Worm (Caenorhabditis elegans) whole organism, L4 larva: Measurements from ENCODE around the gene F53B7.7.

Experiments used
- F10B5.3 ChIP-seq: sonication (generic microtip); optimal IDR thresholded peaks from 2 replicates; lab custom pipeline; 2016; ENCODE audit warnings: mild to moderate bottlenecking, missing genetic modification characterization, missing compliant biosample characterization
- F26F4.8 ChIP-seq: fragments of 200-800 bp; sonication (Bioruptor generic); conservative IDR thresholded peaks from 2 replicates; pipeline ENCODE4 v1.3.6; 2022; ENCODE audit warnings: missing genetic modification characterization, missing compliant biosample characterization
- F44E2.7 ChIP-seq: fragments of 200-800 bp; sonication (Bioruptor generic); IDR thresholded peaks from 2 replicates; pipeline ENCODE4 v2.1.2; 2022; ENCODE audit warnings: missing genetic modification characterization, missing compliant biosample characterization
- F49E8.2 ChIP-seq: sonication (generic microtip); optimal IDR thresholded peaks from 2 replicates; lab custom pipeline; 2016; ENCODE audit warnings: missing compliant biosample characterization, mild to moderate bottlenecking, missing genetic modification characterization, borderline replicate concordance
- Y105C5A.15 ChIP-seq: fragments of 200-800 bp; sonication (Bioruptor generic); IDR thresholded peaks from 2 replicates; pipeline ENCODE4 v1.3.6; 2022; ENCODE audit warnings: missing genetic modification characterization, missing compliant biosample characterization
- Y5F2A.4 ChIP-seq: fragments of 200-800 bp; sonication (Bioruptor generic); optimal IDR thresholded peaks from 2 replicates; lab custom pipeline; 2018; ENCODE audit warnings: mild to moderate bottlenecking, missing genetic modification characterization, missing compliant biosample characterization
- aha-1 ChIP-seq: fragments of 150-350 bp; peaks from one replicate; lab custom pipeline; 2014; ENCODE audit warnings: missing biosample characterization, missing genetic modification characterization
- attf-4 ChIP-seq: sonication (generic microtip); optimal IDR thresholded peaks from 3 replicates; lab custom pipeline; 2017; ENCODE audit warnings: missing biosample characterization, missing genetic modification characterization
- ceh-20 ChIP-seq: fragments of 200-800 bp; sonication (Bioruptor generic); IDR thresholded peaks from 2 replicates; pipeline ENCODE4 v1.3.6; 2022; ENCODE audit warnings: missing genetic modification reagents, missing genetic modification characterization, missing compliant biosample characterization
- ceh-32 ChIP-seq: sonication (generic microtip); optimal IDR thresholded peaks from 2 replicates; lab custom pipeline; 2016; ENCODE audit warnings: mild to moderate bottlenecking, missing genetic modification characterization, missing compliant biosample characterization; ENCODE audit not compliant: poor library complexity
- cey-2 ChIP-seq: sonication (generic microtip); optimal IDR thresholded peaks from 3 replicates; lab custom pipeline; 2017; ENCODE audit warnings: missing genetic modification characterization, mild to moderate bottlenecking, missing compliant biosample characterization, antibody characterized with exemption, borderline replicate concordance; ENCODE audit not compliant: insufficient read depth
- ctbp-1 ChIP-seq: fragments of 200-800 bp; sonication (Bioruptor generic); IDR thresholded peaks from 2 replicates; pipeline ENCODE4 v1.3.6; 2022; ENCODE audit warnings: missing genetic modification reagents, missing genetic modification characterization, missing compliant biosample characterization
- daf-19 ChIP-seq: fragments of 200-800 bp; sonication (Bioruptor generic); conservative IDR thresholded peaks from 2 replicates; pipeline ENCODE4 v1.3.6; 2022; ENCODE audit warnings: missing genetic modification characterization, missing compliant biosample characterization
- dmd-6 ChIP-seq: fragments of 200-800 bp; sonication (Bioruptor generic); IDR thresholded peaks from 2 replicates; pipeline ENCODE4 v1.3.6; 2022; ENCODE audit warnings: missing genetic modification reagents, missing genetic modification characterization, missing compliant biosample characterization
- dpl-1 ChIP-seq: fragments of 150-350 bp; optimal IDR thresholded peaks from 2 replicates; lab custom pipeline; 2014; ENCODE audit warnings: missing biosample characterization, missing genetic modification reagents, missing genetic modification characterization
- egl-27 ChIP-seq: sonication (generic microtip); optimal IDR thresholded peaks from 3 replicates; lab custom pipeline; 2017; ENCODE audit warnings: missing biosample characterization, missing genetic modification reagents, missing genetic modification characterization
- egl-43 ChIP-seq: fragments of 200-800 bp; sonication (Bioruptor generic); IDR thresholded peaks from 2 replicates; pipeline ENCODE4 v1.3.6; 2022; ENCODE audit warnings: missing genetic modification reagents, missing genetic modification characterization, missing compliant biosample characterization
- fkh-10 ChIP-seq: fragments of 150-350 bp; optimal IDR thresholded peaks from 2 replicates; lab custom pipeline; 2014; ENCODE audit warnings: missing biosample characterization, missing genetic modification reagents, missing genetic modification characterization
- gei-8 ChIP-seq: fragments of 200-800 bp; sonication (Bioruptor generic); optimal IDR thresholded peaks from 2 replicates; lab custom pipeline; 2018; ENCODE audit warnings: mild to moderate bottlenecking, missing genetic modification characterization, missing compliant biosample characterization
- hlh-11 ChIP-seq: fragments of 200-800 bp; sonication (Bioruptor generic); optimal IDR thresholded peaks from 2 replicates; lab custom pipeline; 2018; ENCODE audit warnings: mild to moderate bottlenecking, missing genetic modification characterization, missing compliant biosample characterization
- hlh-30 ChIP-seq: sonication (generic microtip); optimal IDR thresholded peaks from 2 replicates; lab custom pipeline; 2017; ENCODE audit warnings: antibody characterized with exemption, mild to moderate bottlenecking, missing genetic modification characterization, missing compliant biosample characterization; ENCODE audit not compliant: insufficient read depth
- lin-29 ChIP-seq: fragments of 200-800 bp; sonication (Bioruptor generic); IDR thresholded peaks from 2 replicates; pipeline ENCODE4 v1.3.6; 2022; ENCODE audit warnings: missing genetic modification reagents, missing genetic modification characterization, missing compliant biosample characterization
- lin-38 ChIP-seq: fragments of 200-800 bp; sonication (Bioruptor generic); IDR thresholded peaks from 2 replicates; pipeline ENCODE4 v1.3.6; 2022; ENCODE audit warnings: missing genetic modification reagents, missing genetic modification characterization, missing compliant biosample characterization
- lin-39 ChIP-seq: fragments of 150-350 bp; optimal IDR thresholded peaks from 2 replicates; lab custom pipeline; 2014; ENCODE audit warnings: missing biosample characterization, missing genetic modification reagents, missing genetic modification characterization
- lir-3 ChIP-seq: sonication (generic microtip); optimal IDR thresholded peaks from 2 replicates; lab custom pipeline; 2016; ENCODE audit warnings: mild to moderate bottlenecking, missing genetic modification characterization, missing compliant biosample characterization
- lsy-2 ChIP-seq, 2 experiments: fragments of 150-350 bp in 1 of 2; sonication (generic microtip) in 1 of 2; optimal IDR thresholded peaks; 2 replicates each; lab custom pipeline; 2014 to 2017; ENCODE audit warnings: missing biosample characterization in 2 of 2, missing genetic modification characterization in 2 of 2
- mxl-3 ChIP-seq: fragments of 200-800 bp; sonication (Bioruptor generic); optimal IDR thresholded peaks from 2 replicates; lab custom pipeline; 2018; ENCODE audit warnings: mild to moderate bottlenecking, missing genetic modification characterization, missing compliant biosample characterization
- nhr-10 ChIP-seq: fragments of 150-350 bp; optimal IDR thresholded peaks from 2 replicates; lab custom pipeline; 2014; ENCODE audit warnings: missing biosample characterization, missing genetic modification characterization
- nhr-237 ChIP-seq: sonication (generic microtip); optimal IDR thresholded peaks from 2 replicates; lab custom pipeline; 2017; ENCODE audit warnings: missing biosample characterization, missing genetic modification characterization
- nhr-48 ChIP-seq: sonication (generic microtip); optimal IDR thresholded peaks from 2 replicates; lab custom pipeline; 2016; ENCODE audit warnings: mild to moderate bottlenecking, missing genetic modification characterization, missing compliant biosample characterization
- nhr-6 ChIP-seq: fragments of 150-350 bp; optimal IDR thresholded peaks from 2 replicates; lab custom pipeline; 2014; ENCODE audit warnings: missing biosample characterization, missing genetic modification characterization
- nhr-77 ChIP-seq: fragments of 150-350 bp; optimal IDR thresholded peaks from 2 replicates; lab custom pipeline; 2014; ENCODE audit warnings: missing biosample characterization, missing genetic modification characterization
- set-16 ChIP-seq: fragments of 200-800 bp; sonication (Bioruptor generic); IDR thresholded peaks from 2 replicates; pipeline ENCODE4 v1.3.6; 2022; ENCODE audit warnings: missing genetic modification reagents, missing genetic modification characterization, missing compliant biosample characterization
- skn-1 ChIP-seq: fragments of 150-350 bp; optimal IDR thresholded peaks from 2 replicates; lab custom pipeline; 2014; ENCODE audit warnings: missing biosample characterization, missing genetic modification characterization
- snpc-1.2 ChIP-seq: fragments of 200-800 bp; sonication (Bioruptor generic); IDR thresholded peaks from 2 replicates; pipeline ENCODE4 v1.3.6; 2022; ENCODE audit warnings: missing genetic modification reagents, missing genetic modification characterization, missing compliant biosample characterization
- snpc-4 ChIP-seq: fragments of 150-350 bp; optimal IDR thresholded peaks from 2 replicates; lab custom pipeline; 2014; ENCODE audit warnings: missing biosample characterization, missing genetic modification characterization
- spr-1 ChIP-seq: sonication (generic microtip); optimal IDR thresholded peaks from 2 replicates; lab custom pipeline; 2016; ENCODE audit warnings: mild to moderate bottlenecking, missing genetic modification characterization, missing compliant biosample characterization
- unc-130 ChIP-seq: sonication (generic microtip); optimal IDR thresholded peaks from 2 replicates; lab custom pipeline; 2016; ENCODE audit warnings: missing genetic modification reagents, missing genetic modification characterization, missing compliant biosample characterization
- zag-1 ChIP-seq: fragments of 150-350 bp; optimal IDR thresholded peaks from 2 replicates; lab custom pipeline; 2014; ENCODE audit warnings: missing biosample characterization, missing genetic modification characterization
- zfp-3 ChIP-seq: fragments of 200-800 bp; sonication (Bioruptor generic); conservative IDR thresholded peaks from 2 replicates; pipeline ENCODE4 v1.3.6; 2022; ENCODE audit warnings: missing genetic modification reagents, missing genetic modification characterization, missing compliant biosample characterization
- zip-11 ChIP-seq: fragments of 200-800 bp; sonication (Bioruptor generic); IDR thresholded peaks from 2 replicates; pipeline ENCODE4 v1.3.6; 2022; ENCODE audit warnings: missing genetic modification characterization, missing compliant biosample characterization

F53B7.7 gene

ce11 chrV:11039379-11039954 is 40.6 kb downstream of the F53B7.7 start, which contains the start of gene pak-2 (continued):
- TF ChIP-seq lin-29 (GFP tag; lab: Robert Waterston, UW) (no peak), daf-19 (GFP tag; lab: Robert Waterston, UW) (0 out of 2 replicates have a peak, but pooled peaks have one; percentile 44), set-16 (GFP tag; lab: Robert Waterston, UW) (no peak), snpc-1.2 (GFP tag; lab: Robert Waterston, UW) (no peak), Y105C5A.15 (GFP tag; lab: Robert Waterston, UW) (no peak), lin-38 (GFP tag; lab: Robert Waterston, UW) (peak; percentile 95), spr-1 (tag; lab: Kevin White, UChicago) (no peak), unc-130 (peak; percentile 91), lsy-2 (tag; optimal IDR thresholded peaks at IDR 0.05; lab: Kevin White, UChicago) (peak; percentile 38 to 83), nhr-6 (tag; lab: Kevin White, UChicago) (peak; percentile 10), egl-43 (GFP tag; lab: Robert Waterston, UW) (no peak), nhr-10 (tag; lab: Kevin White, UChicago) (no peak), lir-3 (tag; lab: Kevin White, UChicago) (no peak), dpl-1 (GFP tag; lab: Kevin White, UChicago) (peak; percentile 65), ceh-20 (GFP tag; lab: Robert Waterston, UW) (no peak), nhr-48 (no peak), snpc-4 (tag; lab: Kevin White, UChicago) (no peak), gei-8 (no peak), Y5F2A.4 (GFP tag; lab: Kevin White, UChicago) (no peak), hlh-30 (tag; lab: Kevin White, UChicago) (peak; percentile 57), nhr-237 (tag; lab: Kevin White, UChicago) (no peak), zip-11 (no peak), mxl-3 (GFP tag; lab: Kevin White, UChicago) (peak; percentile 81), zag-1 (no peak), F44E2.7 (no peak), aha-1 (tag; lab: Kevin White, UChicago) (no peak), F26F4.8 (no peak), cey-2 (tag; lab: Kevin White, UChicago) (no peak), ceh-32 (tag; lab: Kevin White, UChicago) (no peak), nhr-77 (tag; lab: Kevin White, UChicago) (peak; percentile 83), lin-39 (no peak), zfp-3 (GFP tag; lab: Robert Waterston, UW) (no peak), ctbp-1 (GFP tag; lab: Robert Waterston, UW) (no peak), F49E8.2 (no peak), dmd-6 (GFP tag; lab: Robert Waterston, UW) (peak; percentile 35; the same call in 1 of the 2 replicates), attf-4 (tag; lab: Kevin White, UChicago) (no peak), egl-27 (tag; lab: Kevin White, UChicago) (no peak), skn-1 (tag; lab: Kevin White, UChicago) (no peak), F10B5.3 (tag; lab: Kevin White, UChicago) (no peak)

ce11 chrV:11040020-11040419 is 41.1 kb downstream of the F53B7.7 start, which contains the start of gene C45B11.9:
C45B11.9 (plus strand) TSS chrV:11040320.
- TF ChIP-seq fkh-10 (GFP tag; lab: Kevin White, UChicago) (no peak), nhr-10 (tag; lab: Kevin White, UChicago) (no peak), hlh-11 (tag; lab: Kevin White, UChicago) (no peak), ceh-32 (tag; lab: Kevin White, UChicago) (no peak)
